Fruit fly (Drosophila melanogaster) whole organism, prepupa: ENCODE data around the gene CG15382.

ENCODE experiments used
- CG10669 ChIP-seq: fragments of 200-800 bp; sonication (Bioruptor generic); optimal IDR thresholded peaks from 3 replicates; lab custom pipeline; 2018; ENCODE audit warnings: missing biosample characterization, mild to moderate bottlenecking, missing genetic modification characterization, moderate library complexity
- CG15336 ChIP-seq: fragments of 200-800 bp; sonication (Bioruptor generic); IDR thresholded peaks from 2 replicates; pipeline ENCODE4 v1.3.6; 2022; ENCODE audit warnings: missing biosample characterization, missing genetic modification characterization
- CG34406 ChIP-seq: fragments of 200-800 bp; sonication (Bioruptor generic); optimal IDR thresholded peaks from 3 replicates; lab custom pipeline; 2016; ENCODE audit warnings: missing biosample characterization, missing genetic modification characterization
- CG4318 ChIP-seq: fragments of 200-800 bp; sonication (Bioruptor generic); optimal IDR thresholded peaks from 3 replicates; lab custom pipeline; 2017; ENCODE audit warnings: missing biosample characterization, mild to moderate bottlenecking, missing genetic modification characterization
- Eip75B ChIP-seq: fragments of 200-800 bp; sonication (Bioruptor generic); optimal IDR thresholded peaks from 3 replicates; lab custom pipeline; 2016; ENCODE audit warnings: missing biosample characterization, missing genetic modification characterization
- Ets21C ChIP-seq: fragments of 200-800 bp; sonication (Bioruptor generic); optimal IDR thresholded peaks from 3 replicates; lab custom pipeline; 2016; ENCODE audit warnings: missing biosample characterization, missing genetic modification characterization
- Hr39 ChIP-seq: fragments of 200-800 bp; sonication (Bioruptor generic); optimal IDR thresholded peaks from 2 replicates; lab custom pipeline; 2016; ENCODE audit warnings: missing biosample characterization, missing genetic modification characterization
- Hr4 ChIP-seq: fragments of 200-800 bp; sonication (Bioruptor generic); optimal IDR thresholded peaks from 3 replicates; lab custom pipeline; 2016; ENCODE audit warnings: missing biosample characterization, missing genetic modification characterization
- Lpt ChIP-seq: fragments of 200-800 bp; sonication (Bioruptor generic); optimal IDR thresholded peaks from 3 replicates; lab custom pipeline; 2016; ENCODE audit warnings: missing biosample characterization, missing genetic modification characterization
- dsx ChIP-seq: fragments of 200-800 bp; optimal IDR thresholded peaks from 3 replicates; lab custom pipeline; 2019; ENCODE audit warnings: missing biosample characterization, mild to moderate bottlenecking, missing genetic modification characterization, moderate library complexity; ENCODE audit not compliant: poor library complexity, severe bottlenecking

dm6 chr2L:2197475-2198118 is 42.0 kb downstream of the CG15382 start, which contains the start of gene COX7AL2:
- TF ChIP-seq CG15336 (no peak), CG4318 (GFP tag; lab: Kevin White, UChicago) (no peak), Hr4 (GFP tag; lab: Kevin White, UChicago) (no peak), CG34406 (GFP tag; lab: Kevin White, UChicago) (no peak), dsx (GFP tag; lab: Kevin White, UChicago) (no peak), CG10669 (GFP tag; lab: Kevin White, UChicago) (no peak), Lpt (no peak), Hr39 (GFP tag; lab: Kevin White, UChicago) (no peak), Eip75B (GFP tag; lab: Kevin White, UChicago) (no peak), Ets21C (GFP tag; lab: Kevin White, UChicago) (no peak)
